Worm (Caenorhabditis elegans) whole organism, early embryonic: ENCODE measurements around the gene ZK1290.13.

Experiments
- aly-1 ChIP-seq: sonication (generic microtip); optimal IDR thresholded peaks from 2 replicates; lab custom pipeline; 2016; ENCODE audit warnings: missing genetic modification characterization, missing compliant biosample characterization
- ama-1 ChIP-seq: fragments of 150-350 bp; optimal IDR thresholded peaks from 2 replicates; lab custom pipeline; 2014
- flt-1 ChIP-seq: fragments of 200-800 bp; sonication (Bioruptor generic); IDR thresholded peaks from 2 replicates; pipeline ENCODE4 v1.3.6; 2022; ENCODE audit warnings: missing genetic modification characterization, missing compliant biosample characterization
- hmbx-1 ChIP-seq: sonication (generic microtip); optimal IDR thresholded peaks from 2 replicates; lab custom pipeline; 2016; ENCODE audit warnings: mild to moderate bottlenecking, missing genetic modification characterization, missing compliant biosample characterization
- hmg-4 ChIP-seq: fragments of 200-800 bp; sonication (Bioruptor generic); optimal IDR thresholded peaks from 2 replicates; lab custom pipeline; 2018; ENCODE audit warnings: mild to moderate bottlenecking, missing genetic modification characterization, missing compliant biosample characterization
- hnd-1 ChIP-seq: sonication (generic microtip); optimal IDR thresholded peaks from 2 replicates; lab custom pipeline; 2016; ENCODE audit warnings: missing genetic modification characterization, missing compliant biosample characterization
- tbx-37 ChIP-seq: fragments of 200-800 bp; sonication (Bioruptor generic); conservative IDR thresholded peaks from 2 replicates; pipeline ENCODE4 v1.3.6; 2022; ENCODE audit warnings: missing genetic modification reagents, missing genetic modification characterization, missing compliant biosample characterization

DNA sequence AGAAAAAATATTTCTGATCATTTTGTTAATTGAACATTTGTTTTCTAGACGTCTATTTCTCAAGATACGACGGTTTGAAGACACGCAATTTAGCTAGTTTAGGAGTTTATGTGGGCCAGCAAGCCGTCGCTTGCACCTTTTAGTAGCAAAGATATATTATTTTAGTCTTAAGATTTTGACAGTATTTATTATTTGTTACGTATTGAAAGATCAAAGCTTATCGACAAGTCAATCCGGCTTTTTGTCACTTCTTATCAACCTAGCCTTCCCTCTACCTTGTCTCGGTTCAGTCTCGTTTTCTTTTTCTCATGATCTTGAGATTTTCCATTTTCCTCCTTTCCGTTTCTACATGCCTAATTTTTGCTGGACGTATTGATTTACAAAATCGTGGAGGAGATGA, 39.3 kb downstream of the ZK1290.13 start, which contains the start of gene F35D2.2:
- TF ChIP-seq hmbx-1 (tag; lab: Kevin White, UChicago) (no peak), hnd-1 (tag; lab: Kevin White, UChicago) (no peak), hmg-4 (no peak), ama-1 (lab: Kevin White, UChicago) (no peak), tbx-37 (GFP tag; lab: Robert Waterston, UW) (no peak), flt-1 (GFP tag; lab: Robert Waterston, UW) (no peak), aly-1 (tag; lab: Kevin White, UChicago) (no peak)
